Worm (Caenorhabditis elegans): ENCODE results near the gene pitr-5.
A peak's percentile ranks its signal among the peaks of the same experiment; 100 is the strongest.

- TF ChIP-seq lim-6 (tag; optimal IDR thresholded peaks at IDR 0.05) (no peak), unc-86 (tag; optimal IDR thresholded peaks at IDR 0.05) (no peak), pag-3 (tag; optimal IDR thresholded peaks at IDR 0.05; ENCODE audit: borderline replicate concordance) (no peak), hlh-8 (tag; optimal IDR thresholded peaks at IDR 0.05) (no peak), dmd-4 (tag; optimal IDR thresholded peaks at IDR 0.05; ENCODE audit: borderline replicate concordance) (no peak), ama-1 (optimal IDR thresholded peaks at IDR 0.05) (no peak), sox-4 (tag; optimal IDR thresholded peaks at IDR 0.05) (no peak), dve-1 (tag; optimal IDR thresholded peaks at IDR 0.05) (peak; percentile 42), unc-55 (GFP tag; optimal IDR thresholded peaks at IDR 0.05) (peak; percentile 73), K02D7.2 (tag; optimal IDR thresholded peaks at IDR 0.05) (no peak), ztf-16 (tag; optimal IDR thresholded peaks at IDR 0.05) (no peak), nhr-11 (tag; optimal IDR thresholded peaks at IDR 0.05) (no peak)
These were observed 11.9 kb downstream of the pitr-5 start, which contains the start of gene F09G2.2 for ce11 chrV:7196498-7196966.
